Fruit fly (Drosophila melanogaster) whole organism: Measurements from ENCODE around the gene Rh5.

Experiments used
- Dll ChIP-seq: fragments of >200 bp; optimal IDR thresholded peaks from 2 replicates; lab custom pipeline; 2017
- usp ChIP-seq: fragments of >200 bp; optimal IDR thresholded peaks from 2 replicates; lab custom pipeline; 2017; ENCODE audit warnings: missing biosample characterization, missing genetic modification characterization, mixed read lengths

DNA sequence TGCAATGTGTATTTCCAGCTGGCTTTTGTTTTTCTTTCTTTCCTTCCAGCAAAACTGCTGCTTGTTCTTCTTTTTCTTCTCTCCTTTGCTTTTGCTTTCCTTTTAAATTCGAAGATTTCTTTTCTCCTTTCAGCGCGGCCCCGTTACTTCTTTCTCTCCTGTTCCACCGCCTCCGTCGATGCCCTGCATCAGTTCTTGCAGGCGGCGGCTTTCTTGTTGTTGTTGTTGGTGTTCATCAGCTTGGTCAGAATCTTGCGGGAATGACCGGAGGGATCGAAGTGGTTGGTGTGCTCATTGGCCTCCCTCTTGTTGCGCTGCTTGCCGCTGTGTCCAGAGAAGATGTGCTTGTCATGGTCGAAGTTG, 37.6 kb downstream of the Rh5 start:
- TF ChIP-seq usp (GFP tag; lab: Kevin White, UChicago) (no peak), Dll (lab: Kevin White, UChicago) (no peak)
